Worm (Caenorhabditis elegans): ENCODE data around the gene F28H6.7.

The F28H6.7 gene

DNA sequence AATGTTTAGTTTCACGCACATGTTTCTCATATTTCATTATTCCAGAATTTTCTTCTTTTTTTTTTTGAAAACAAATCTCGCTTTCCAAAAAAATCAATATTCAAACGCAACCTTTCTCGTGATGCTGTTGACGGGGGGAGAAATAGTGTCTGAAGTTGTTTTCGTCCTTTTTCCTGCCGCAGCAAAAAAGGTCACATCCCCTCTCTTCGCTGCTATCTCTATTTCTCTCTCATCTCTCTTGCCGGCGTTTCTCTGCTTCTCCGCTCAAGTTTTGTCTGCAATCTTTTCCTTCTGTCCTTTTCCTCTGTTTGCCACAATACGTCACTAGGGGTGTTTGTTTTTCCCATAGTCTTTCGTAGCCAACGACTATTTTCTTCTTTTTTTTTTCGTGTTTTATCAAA lies 30.8 kb downstream of the F28H6.7 start (continued):
- no peak for TF ChIP-seq egl-18 (GFP tag; IDR thresholded peaks at IDR 0.05)
- peak; percentile 42 for TF ChIP-seq die-1 (tag; optimal IDR thresholded peaks at IDR 0.05)
- TF ChIP-seq nhr-120 (GFP tag; IDR thresholded peaks at IDR 0.05): no peak
- TF ChIP-seq mcd-1 (GFP tag; IDR thresholded peaks at IDR 0.05): peak; percentile 42; the same call in 1 of the 2 replicates
- no peak for TF ChIP-seq egl-44 (GFP tag; IDR thresholded peaks at IDR 0.05)
- no peak for TF ChIP-seq cebp-2 (GFP tag; IDR thresholded peaks at IDR 0.05)
- TF ChIP-seq snpc-4 (GFP tag; optimal IDR thresholded peaks at IDR 0.05): peak; percentile 10
- TF ChIP-seq snpc-4 (tag; optimal IDR thresholded peaks at IDR 0.05): peak in 2 of 4 experiments; percentile 26 to 52
- TF ChIP-seq Y95B8A.8 (GFP tag; IDR thresholded peaks at IDR 0.05): no peak
- no peak for TF ChIP-seq C17E4.6 (GFP tag; IDR thresholded peaks at IDR 0.05)
- TF ChIP-seq hlh-26 (GFP tag; conservative IDR thresholded peaks at IDR 0.05): no peak
- no peak for TF ChIP-seq bed-2 (GFP tag; IDR thresholded peaks at IDR 0.05)
- no peak for TF ChIP-seq B0261.1 (tag; optimal IDR thresholded peaks at IDR 0.05)
- no peak for TF ChIP-seq sptf-2 (GFP tag; optimal IDR thresholded peaks at IDR 0.05)
- no peak for TF ChIP-seq lin-54 (GFP tag; optimal IDR thresholded peaks at IDR 0.05)
- no peak for TF ChIP-seq ztf-3 (GFP tag; optimal IDR thresholded peaks at IDR 0.05)
- no peak for TF ChIP-seq F57C9.4 (tag; optimal IDR thresholded peaks at IDR 0.05)
- peak; percentile 75 for TF ChIP-seq zfh-2 (GFP tag; conservative IDR thresholded peaks at IDR 0.05)
- TF ChIP-seq mes-4 (tag; optimal IDR thresholded peaks at IDR 0.05): no peak

DNA sequence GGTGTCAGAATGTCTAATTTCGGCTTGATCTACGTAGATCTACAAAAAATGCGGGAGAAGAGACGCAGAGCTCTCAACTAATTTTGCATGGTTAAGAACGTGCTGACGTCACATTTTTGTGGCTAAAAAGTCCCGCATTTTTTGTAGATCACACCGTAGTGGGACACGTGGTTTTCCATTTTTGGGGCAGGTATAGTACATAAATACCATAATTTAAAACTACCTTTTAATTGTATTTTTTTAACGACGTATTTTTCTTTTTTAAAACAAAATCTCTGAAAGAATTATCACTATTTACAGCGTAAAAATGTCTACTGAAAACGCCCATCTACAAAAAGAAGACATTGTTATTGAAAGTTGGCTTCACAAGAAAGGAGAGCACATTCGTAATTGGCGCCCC lies 31.5 kb downstream of the F28H6.7 start, which contains the start of gene akt-2:
akt-2 (plus strand) TSS at position 301 of the 400 bp plus-strand sequence.
- TF ChIP-seq xnd-1 (tag; optimal IDR thresholded peaks at IDR 0.05) (no peak), fkh-3 (tag; optimal IDR thresholded peaks at IDR 0.05) (no peak), hlh-26 (GFP tag; conservative IDR thresholded peaks at IDR 0.05) (no peak), B0261.1 (tag; optimal IDR thresholded peaks at IDR 0.05) (no peak), F22D6.2 (tag; optimal IDR thresholded peaks at IDR 0.05) (no peak), ztf-3 (GFP tag; optimal IDR thresholded peaks at IDR 0.05) (no peak), nhr-179 (tag; optimal IDR thresholded peaks at IDR 0.05) (no peak), lag-1 (GFP tag; IDR thresholded peaks at IDR 0.05) (no peak), F57C9.4 (tag; optimal IDR thresholded peaks at IDR 0.05) (no peak), egl-44 (GFP tag; IDR thresholded peaks at IDR 0.05) (no peak), cebp-2 (GFP tag; IDR thresholded peaks at IDR 0.05) (no peak), ceh-100 (GFP tag; IDR thresholded peaks at IDR 0.05) (no peak), gei-17 (GFP tag; optimal IDR thresholded peaks at IDR 0.05) (no peak), Y53F4B.3 (GFP tag; IDR thresholded peaks at IDR 0.05) (no peak), snpc-4 (GFP tag; optimal IDR thresholded peaks at IDR 0.05) (no peak), snpc-4 (tag; optimal IDR thresholded peaks at IDR 0.05) (no peak), Y95B8A.8 (GFP tag; IDR thresholded peaks at IDR 0.05) (no peak), mcd-1 (GFP tag; IDR thresholded peaks at IDR 0.05) (no peak), aptf-3 (GFP tag; IDR thresholded peaks at IDR 0.05) (no peak)

DNA sequence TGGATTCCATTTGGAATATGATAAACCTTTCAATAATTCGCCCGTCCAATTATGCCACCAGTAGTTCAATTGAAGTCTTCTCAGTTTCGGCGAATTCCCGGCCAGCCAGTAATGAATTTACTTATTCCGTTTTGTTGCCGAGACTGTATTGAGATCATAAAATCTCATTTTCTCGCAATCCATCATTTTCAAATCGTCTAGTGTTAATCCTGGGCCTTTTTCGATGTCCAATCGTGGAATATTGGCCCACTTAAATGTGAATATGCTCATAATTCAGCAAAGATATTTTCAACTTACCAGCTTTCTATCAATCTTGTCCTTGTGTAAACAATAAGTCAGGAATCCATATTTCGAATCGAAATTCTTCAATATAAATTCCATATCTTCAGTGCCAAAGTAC lies 36.7 kb downstream of the F28H6.7 start:
- TF ChIP-seq F52B5.7 (tag; optimal IDR thresholded peaks at IDR 0.05) (no peak), C06A6.2 (GFP tag; conservative IDR thresholded peaks at IDR 0.05) (no peak), mcd-1 (GFP tag; IDR thresholded peaks at IDR 0.05) (no peak), hmg-20 (GFP tag; IDR thresholded peaks at IDR 0.05) (no peak), lin-40 (tag; optimal IDR thresholded peaks at IDR 0.05) (no peak), ekl-4 (GFP tag; IDR thresholded peaks at IDR 0.05) (no peak), K12H6.12 (tag; optimal IDR thresholded peaks at IDR 0.05) (no peak), ztf-22 (GFP tag; optimal IDR thresholded peaks at IDR 0.05) (no peak), F49E8.2 (tag; optimal IDR thresholded peaks at IDR 0.05; ENCODE audit: insufficient read depth) (no peak), F10E7.11 (tag; optimal IDR thresholded peaks at IDR 0.05) (no peak), lsy-27 (tag; optimal IDR thresholded peaks at IDR 0.05; ENCODE audit: borderline replicate concordance, insufficient read depth) (no peak), Y53G8AR.9 (GFP tag; conservative IDR thresholded peaks at IDR 0.05) (no peak), madf-6 (GFP tag; IDR thresholded peaks at IDR 0.05) (no peak), mxl-1 (tag; optimal IDR thresholded peaks at IDR 0.05) (no peak), chd-7 (tag; optimal IDR thresholded peaks at IDR 0.05) (no peak), F57C9.4 (tag; optimal IDR thresholded peaks at IDR 0.05) (no peak), somi-1 (GFP tag; optimal IDR thresholded peaks at IDR 0.05) (no peak), nhr-179 (tag; optimal IDR thresholded peaks at IDR 0.05) (no peak), ztf-18 (tag; optimal IDR thresholded peaks at IDR 0.05) (no peak), Y79H2A.3 (GFP tag; conservative IDR thresholded peaks at IDR 0.05) (no peak)
